Fruit fly (Drosophila melanogaster) whole organism, embryonic: ENCODE results near the gene CG12301.

Source experiments
- Abd-B ChIP-seq: fragments of 200-800 bp; sonication (Bioruptor generic); optimal IDR thresholded peaks from 2 replicates; lab custom pipeline; 2018; ENCODE audit warnings: missing biosample characterization, mild to moderate bottlenecking, missing genetic modification characterization, moderate library complexity
- Bgb ChIP-seq: fragments of 200-800 bp; sonication (Bioruptor generic); IDR thresholded peaks from 2 replicates; pipeline ENCODE4 v1.3.6; 2022; ENCODE audit warnings: missing biosample characterization, missing genetic modification characterization; ENCODE audit not compliant: partially characterized antibody
- BtbVII ChIP-seq: fragments of 200-800 bp; sonication (Bioruptor generic); optimal IDR thresholded peaks from 3 replicates; lab custom pipeline; 2017; ENCODE audit warnings: missing biosample characterization, mild to moderate bottlenecking, missing genetic modification characterization
- CG10565 ChIP-seq: fragments of 200-800 bp; sonication (Bioruptor generic); optimal IDR thresholded peaks from 3 replicates; lab custom pipeline; 2016; ENCODE audit warnings: missing biosample characterization, mild to moderate bottlenecking, missing genetic modification characterization
- CG11247 ChIP-seq: fragments of 200-800 bp; sonication (Bioruptor generic); IDR thresholded peaks from 2 replicates; pipeline ENCODE4 v1.3.6; 2022; ENCODE audit warnings: missing biosample characterization, missing genetic modification characterization
- CG13775 ChIP-seq: fragments of 200-800 bp; sonication (Bioruptor generic); optimal IDR thresholded peaks from 3 replicates; lab custom pipeline; 2017; ENCODE audit warnings: missing biosample characterization, mild to moderate bottlenecking, missing genetic modification characterization
- CG14441 ChIP-seq: fragments of 200-800 bp; sonication (Bioruptor generic); IDR thresholded peaks from 2 replicates; pipeline ENCODE4 v1.3.6; 2022; ENCODE audit warnings: missing biosample characterization, missing genetic modification characterization
- CG15601 ChIP-seq: fragments of 200-800 bp; sonication (Bioruptor generic); optimal IDR thresholded peaks from 3 replicates; lab custom pipeline; 2019; ENCODE audit warnings: missing biosample characterization, mild to moderate bottlenecking, missing genetic modification characterization, moderate library complexity
- CG17328 ChIP-seq: fragments of 200-800 bp; sonication (Bioruptor generic); IDR thresholded peaks from 2 replicates; pipeline ENCODE4 v1.3.6; 2022; ENCODE audit warnings: missing biosample characterization, missing genetic modification characterization
- CG17385 ChIP-seq: fragments of 200-800 bp; sonication (Bioruptor generic); optimal IDR thresholded peaks from 3 replicates; lab custom pipeline; 2018; ENCODE audit warnings: missing biosample characterization, mild to moderate bottlenecking, missing genetic modification characterization
- CG17612 ChIP-seq: fragments of 200-800 bp; sonication (Bioruptor generic); IDR thresholded peaks from 2 replicates; pipeline ENCODE4 v1.3.6; 2022; ENCODE audit warnings: missing biosample characterization, missing genetic modification characterization
- CG17829 ChIP-seq: fragments of 200-800 bp; optimal IDR thresholded peaks from 2 replicates; lab custom pipeline; 2019; ENCODE audit warnings: missing biosample characterization, mild to moderate bottlenecking, missing genetic modification characterization, moderate library complexity
- CG2199 ChIP-seq: fragments of 200-800 bp; sonication (Bioruptor generic); IDR thresholded peaks from 3 replicates; pipeline ENCODE4 v1.3.6; 2022; ENCODE audit warnings: missing biosample characterization, missing genetic modification characterization
- CG30431 ChIP-seq: fragments of 200-800 bp; sonication (Bioruptor generic); optimal IDR thresholded peaks from 2 replicates; lab custom pipeline; 2017; ENCODE audit warnings: missing biosample characterization, missing genetic modification characterization
- CG3065 ChIP-seq: fragments of 200-800 bp; sonication (Bioruptor generic); optimal IDR thresholded peaks from 2 replicates; lab custom pipeline; 2016; ENCODE audit warnings: missing biosample characterization, missing genetic modification characterization
- CG3163 ChIP-seq: fragments of 200-800 bp; sonication (Bioruptor generic); optimal IDR thresholded peaks from 3 replicates; lab custom pipeline; 2016; ENCODE audit warnings: missing biosample characterization, missing genetic modification characterization
- CG3407 ChIP-seq: fragments of 200-800 bp; sonication (Bioruptor generic); optimal IDR thresholded peaks from 2 replicates; lab custom pipeline; 2018; ENCODE audit warnings: missing biosample characterization, mild to moderate bottlenecking, missing genetic modification characterization
- CG34376 ChIP-seq: fragments of 200-800 bp; sonication (Bioruptor generic); optimal IDR thresholded peaks from 2 replicates; lab custom pipeline; 2018; ENCODE audit warnings: missing biosample characterization, mild to moderate bottlenecking, missing genetic modification characterization
- CG3838 ChIP-seq: fragments of 200-800 bp; sonication (Bioruptor generic); optimal IDR thresholded peaks from 3 replicates; lab custom pipeline; 2016; ENCODE audit warnings: missing biosample characterization, missing genetic modification characterization
- CG5180 ChIP-seq: fragments of 200-800 bp; sonication (Bioruptor generic); optimal IDR thresholded peaks from 3 replicates; lab custom pipeline; 2017; ENCODE audit warnings: missing biosample characterization, missing genetic modification characterization, mild to moderate bottlenecking, moderate library complexity, missing genetic modification reagents
- CG5953 ChIP-seq: fragments of 200-800 bp; sonication (Bioruptor generic); IDR thresholded peaks from 2 replicates; pipeline ENCODE4 v1.3.6; 2022; ENCODE audit warnings: missing biosample characterization, missing genetic modification characterization
- CG6175 ChIP-seq: fragments of 200-800 bp; sonication (Bioruptor generic); IDR thresholded peaks from 3 replicates; pipeline ENCODE4 v1.3.6; 2022; ENCODE audit warnings: missing biosample characterization, missing genetic modification characterization
- CG6791 ChIP-seq: fragments of 200-800 bp; sonication (Bioruptor generic); IDR thresholded peaks from 3 replicates; pipeline ENCODE4 v1.3.6; 2022; ENCODE audit warnings: missing biosample characterization, missing genetic modification characterization; ENCODE audit not compliant: partially characterized antibody
- CG8765 ChIP-seq: fragments of 200-800 bp; sonication (Bioruptor generic); IDR thresholded peaks from 2 replicates; pipeline ENCODE4 v1.3.6; 2022; ENCODE audit warnings: missing biosample characterization, missing genetic modification characterization
- CG8944 ChIP-seq: fragments of 200-800 bp; sonication (Bioruptor generic); optimal IDR thresholded peaks from 3 replicates; lab custom pipeline; 2016; ENCODE audit warnings: missing biosample characterization, missing genetic modification characterization
- CrebB ChIP-seq: fragments of 200-800 bp; sonication (Bioruptor generic); optimal IDR thresholded peaks from 3 replicates; lab custom pipeline; 2018; ENCODE audit warnings: missing biosample characterization, mild to moderate bottlenecking, missing genetic modification characterization
- D19B ChIP-seq: fragments of 200-800 bp; sonication (Bioruptor generic); optimal IDR thresholded peaks from 2 replicates; lab custom pipeline; 2017; ENCODE audit warnings: missing biosample characterization, mild to moderate bottlenecking, missing genetic modification characterization
- E2f1 ChIP-seq: fragments of 200-800 bp; sonication (Bioruptor generic); IDR thresholded peaks from 2 replicates; pipeline ENCODE4 v1.3.6; 2022; ENCODE audit warnings: missing biosample characterization, missing genetic modification characterization
- Ets65A ChIP-seq: fragments of 200-800 bp; sonication (Bioruptor generic); peaks from one replicate; lab custom pipeline; 2016; ENCODE audit warnings: missing biosample characterization, missing genetic modification characterization
- Fer2 ChIP-seq: fragments of 200-800 bp; sonication (Bioruptor generic); optimal IDR thresholded peaks from 2 replicates; lab custom pipeline; 2018; ENCODE audit warnings: missing biosample characterization, mild to moderate bottlenecking, missing genetic modification characterization, moderate library complexity
- HLH4C ChIP-seq: fragments of 200-800 bp; sonication (Bioruptor generic); IDR thresholded peaks from 3 replicates; pipeline ENCODE4 v1.3.6; 2022; ENCODE audit warnings: missing biosample characterization, missing genetic modification characterization; ENCODE audit not compliant: partially characterized antibody
- Hr3 ChIP-seq: fragments of 200-800 bp; sonication (Bioruptor generic); optimal IDR thresholded peaks from 3 replicates; lab custom pipeline; 2016; ENCODE audit warnings: missing biosample characterization, missing genetic modification characterization
- Kr ChIP-seq: fragments of 200-800 bp; sonication (Bioruptor generic); optimal IDR thresholded peaks from 2 replicates; lab custom pipeline; 2017; ENCODE audit warnings: missing biosample characterization, mild to moderate bottlenecking, missing genetic modification characterization
- MESR4 ChIP-seq: fragments of 200-800 bp; sonication (Bioruptor generic); optimal IDR thresholded peaks from 2 replicates; lab custom pipeline; 2018; ENCODE audit warnings: missing biosample characterization, mild to moderate bottlenecking, missing genetic modification characterization, moderate library complexity
- Ptx1 ChIP-seq: fragments of 200-800 bp; sonication (Bioruptor generic); IDR thresholded peaks from 2 replicates; pipeline ENCODE4 v1.3.6; 2022; ENCODE audit warnings: missing biosample characterization, missing genetic modification characterization
- Ravus ChIP-seq: fragments of 200-800 bp; sonication (Bioruptor generic); IDR thresholded peaks from 2 replicates; pipeline ENCODE4 v1.3.6; 2022; ENCODE audit warnings: missing biosample characterization, missing genetic modification characterization
- Xbp1 ChIP-seq: fragments of 200-800 bp; sonication (Bioruptor generic); optimal IDR thresholded peaks from 3 replicates; lab custom pipeline; 2016; ENCODE audit warnings: missing biosample characterization, mild to moderate bottlenecking, missing genetic modification characterization
- ase ChIP-seq: fragments of 200-800 bp; sonication (Bioruptor generic); IDR thresholded peaks from 3 replicates; pipeline ENCODE4 v1.3.6; 2022; ENCODE audit warnings: missing biosample characterization, missing genetic modification characterization
- bcd ChIP-seq: fragments of 200-800 bp; sonication (Bioruptor generic); optimal IDR thresholded peaks from 2 replicates; lab custom pipeline; 2017; ENCODE audit warnings: missing biosample characterization, mild to moderate bottlenecking, missing genetic modification characterization
- chif ChIP-seq, 2 experiments: fragments of 200-800 bp; sonication (Bioruptor generic); optimal IDR thresholded peaks; 3 replicates each; lab custom pipeline; 2016; ENCODE audit warnings: missing biosample characterization in 2 of 2, missing genetic modification characterization in 2 of 2
- cwo ChIP-seq: fragments of 200-800 bp; sonication (Bioruptor generic); optimal IDR thresholded peaks from 3 replicates; lab custom pipeline; 2017; ENCODE audit warnings: missing biosample characterization, missing genetic modification characterization, mild to moderate bottlenecking, moderate library complexity, missing genetic modification reagents
- disco-r ChIP-seq: fragments of 200-800 bp; sonication (Bioruptor generic); optimal IDR thresholded peaks from 2 replicates; lab custom pipeline; 2016; ENCODE audit warnings: missing biosample characterization, missing genetic modification characterization
- dysf ChIP-seq: fragments of 200-800 bp; sonication (Bioruptor generic); IDR thresholded peaks from 3 replicates; pipeline ENCODE4 v1.3.6; 2022; ENCODE audit warnings: missing biosample characterization, missing genetic modification characterization
- gem ChIP-seq: fragments of 200-800 bp; sonication (Bioruptor generic); optimal IDR thresholded peaks from 2 replicates; lab custom pipeline; 2019; ENCODE audit warnings: missing biosample characterization, mild to moderate bottlenecking, missing genetic modification characterization, moderate library complexity
- knrl ChIP-seq: fragments of 200-800 bp; sonication (Bioruptor generic); IDR thresholded peaks from 3 replicates; pipeline ENCODE4 v1.3.6; 2022; ENCODE audit warnings: missing biosample characterization, missing genetic modification characterization; ENCODE audit not compliant: partially characterized antibody
- mirr ChIP-seq: fragments of 200-800 bp; sonication (Bioruptor generic); optimal IDR thresholded peaks from 3 replicates; lab custom pipeline; 2018; ENCODE audit warnings: missing biosample characterization, mild to moderate bottlenecking, missing genetic modification characterization
- org-1 ChIP-seq: fragments of 200-800 bp; sonication (Bioruptor generic); optimal IDR thresholded peaks from 2 replicates; lab custom pipeline; 2017; ENCODE audit warnings: missing biosample characterization, missing genetic modification characterization
- psq ChIP-seq: fragments of 200-800 bp; sonication (Bioruptor generic); optimal IDR thresholded peaks from 2 replicates; lab custom pipeline; 2017; ENCODE audit warnings: missing biosample characterization, missing genetic modification characterization
- ranshi ChIP-seq: fragments of 200-800 bp; sonication (Bioruptor generic); IDR thresholded peaks from 2 replicates; pipeline ENCODE4 v1.3.6; 2022; ENCODE audit warnings: missing biosample characterization, missing genetic modification characterization
- sima ChIP-seq: fragments of 200-800 bp; sonication (Bioruptor generic); optimal IDR thresholded peaks from 2 replicates; lab custom pipeline; 2016; ENCODE audit warnings: missing biosample characterization, missing genetic modification characterization
- tio ChIP-seq: fragments of 200-800 bp; sonication (Bioruptor generic); optimal IDR thresholded peaks from 2 replicates; lab custom pipeline; 2017; ENCODE audit warnings: missing biosample characterization, missing genetic modification characterization, inconsistent platforms

The CG12301 gene

dm6 chr3L:15566484-15566955 lies 14.1 kb upstream of the CG12301 start (continued):
- no peak for TF ChIP-seq HLH4C (GFP tag; lab: Robert Waterston, UW)
- TF ChIP-seq CG17829 (tag; lab: Kevin White, UChicago) = peak; percentile 21
- peak; percentile 78 for TF ChIP-seq cwo
- TF ChIP-seq CG17385 (GFP tag; lab: Kevin White, UChicago) = no peak
- TF ChIP-seq CG2199 (GFP tag; lab: Robert Waterston, UW) = peak; percentile 91
- peak; percentile 60; the same call in 1 of the 2 replicates for TF ChIP-seq CG14441
- TF ChIP-seq gem (tag; lab: Kevin White, UChicago) = no peak
- peak; percentile 38 for TF ChIP-seq CG6791 (GFP tag; lab: Robert Waterston, UW)
- TF ChIP-seq Kr (GFP tag; lab: Kevin White, UChicago) = peak; percentile 47
- TF ChIP-seq Ets65A (GFP tag; lab: Kevin White, UChicago) = peak; percentile 29
- TF ChIP-seq Ravus (GFP tag; lab: Robert Waterston, UW) = no peak
- TF ChIP-seq CG3163 = peak; percentile 19
- peak; percentile 8 for TF ChIP-seq Xbp1 (GFP tag; lab: Kevin White, UChicago)
- TF ChIP-seq CG5180 (GFP tag; lab: Kevin White, UChicago) = peak; percentile 71
- TF ChIP-seq mirr (GFP tag; lab: Kevin White, UChicago) = peak; percentile 94
- TF ChIP-seq CG15601 (tag; lab: Kevin White, UChicago) = peak; percentile 74
- peak; percentile 53 for TF ChIP-seq CG11247 (GFP tag; lab: Robert Waterston, UW)
- peak; percentile 47; the same call in 2 of the 3 replicates for TF ChIP-seq dysf (GFP tag; lab: Robert Waterston, UW)
- TF ChIP-seq CG13775 (GFP tag; lab: Kevin White, UChicago) = peak; percentile 42
- peak; percentile 30; the same call in 1 of the 3 replicates for TF ChIP-seq ase (GFP tag; lab: Robert Waterston, UW)
- no peak for TF ChIP-seq Bgb (GFP tag; lab: Robert Waterston, UW)
- TF ChIP-seq tio (GFP tag; lab: Kevin White, UChicago) = no peak
- no peak for TF ChIP-seq knrl (GFP tag; lab: Robert Waterston, UW)
- TF ChIP-seq CG30431 = peak; percentile 36
- TF ChIP-seq D19B = no peak
- peak; percentile 38 for TF ChIP-seq CG3065 (GFP tag; lab: Kevin White, UChicago)
- peak; percentile 57; the same call in 1 of the 2 replicates for TF ChIP-seq E2f1 (GFP tag; lab: Robert Waterston, UW)
- TF ChIP-seq sima = no peak
- peak; percentile 84 for TF ChIP-seq org-1 (GFP tag; lab: Kevin White, UChicago)
- peak; percentile 54; the same call in 1 of the 3 replicates for TF ChIP-seq CG6175
- no peak for TF ChIP-seq Ptx1 (GFP tag; lab: Robert Waterston, UW)
- peak; percentile 86 for TF ChIP-seq CG34376 (GFP tag; lab: Kevin White, UChicago)
- no peak; the same call in 1 of the 2 replicates for TF ChIP-seq CG17328 (GFP tag; lab: Robert Waterston, UW)
- no peak for TF ChIP-seq CG17612
- no peak for TF ChIP-seq Hr3 (GFP tag; lab: Kevin White, UChicago)
- peak; percentile 59 for TF ChIP-seq Fer2 (tag; lab: Kevin White, UChicago)
- peak; percentile 47 for TF ChIP-seq CG3838
- TF ChIP-seq CG8944 (GFP tag; lab: Kevin White, UChicago) = no peak
- peak; percentile 87 for TF ChIP-seq BtbVII (GFP tag; lab: Kevin White, UChicago)
- peak; percentile 2 for TF ChIP-seq disco-r (GFP tag; lab: Kevin White, UChicago)
- peak; percentile 65 for TF ChIP-seq CG3407 (GFP tag; lab: Kevin White, UChicago)
- TF ChIP-seq CG10565 (GFP tag; lab: Kevin White, UChicago) = no peak
- no peak for TF ChIP-seq MESR4 (GFP tag; lab: Kevin White, UChicago)
- peak; percentile 90 for TF ChIP-seq CrebB (tag; lab: Kevin White, UChicago)
- TF ChIP-seq bcd (GFP tag; lab: Kevin White, UChicago) = peak; percentile 48
- peak; percentile 41; the same call in 1 of the 2 replicates for TF ChIP-seq ranshi (GFP tag; lab: Robert Waterston, UW)
- TF ChIP-seq psq = peak; percentile 37
- TF ChIP-seq CG5953 (GFP tag; lab: Robert Waterston, UW) = no peak
- no peak for TF ChIP-seq chif (GFP tag; optimal IDR thresholded peaks at IDR 0.05; lab: Kevin White, UChicago)
- TF ChIP-seq CG8765 = no peak
- TF ChIP-seq Abd-B (GFP tag; lab: Kevin White, UChicago) = no peak
